Fruit fly (Drosophila melanogaster): Measurements from ENCODE around the gene Arglu1.

The Arglu1 gene

dm6 chr2L:9918020-9918959, 19.6 kb downstream of the Arglu1 start, which contains the start of the genes CG5885 and CG4598 (continued):
- TF ChIP-seq CG13296 (GFP tag; optimal IDR thresholded peaks at IDR 0.05) (peak; percentile 55), croc (GFP tag; conservative IDR thresholded peaks at IDR 0.05) (0 out of 3 replicates have a peak, but pooled peaks have one; percentile 25), bowl (GFP tag; IDR thresholded peaks at IDR 0.05) (no peak), lab (GFP tag; optimal IDR thresholded peaks at IDR 0.05) (peak; percentile 40), CG15073 (GFP tag; optimal IDR thresholded peaks at IDR 0.05) (no peak), CG1832 (GFP tag; optimal IDR thresholded peaks at IDR 0.05) (no peak), Asciz (GFP tag; optimal IDR thresholded peaks at IDR 0.05) (peak; percentile 31), pita (GFP tag; optimal IDR thresholded peaks at IDR 0.05) (no peak), B-H2 (GFP tag; optimal IDR thresholded peaks at IDR 0.05) (peak; percentile 50), CG17829 (tag; optimal IDR thresholded peaks at IDR 0.05) (peak; percentile 56), br (optimal IDR thresholded peaks at IDR 0.05) (no peak), CG17361 (GFP tag; IDR thresholded peaks at IDR 0.05) (peak; percentile 77), twi (tag; optimal IDR thresholded peaks at IDR 0.05) (peak; percentile 35), Blimp-1 (GFP tag; optimal IDR thresholded peaks at IDR 0.05) (peak; percentile 46), fd96Cb (tag; optimal IDR thresholded peaks at IDR 0.05) (peak; percentile 48), D19A (tag; optimal IDR thresholded peaks at IDR 0.05) (peak; percentile 99), stc (GFP tag; IDR thresholded peaks at IDR 0.05) (peak; percentile 51), ara (GFP tag; IDR thresholded peaks at IDR 0.05) (peak; percentile 35; the same call in 1 of the 2 replicates), sna (GFP tag; IDR thresholded peaks at IDR 0.05; ENCODE audit: partially characterized antibody) (no peak), Ravus (GFP tag; IDR thresholded peaks at IDR 0.05) (peak; percentile 31), Vsx1 (GFP tag; optimal IDR thresholded peaks at IDR 0.05) (no peak), CG12155 (GFP tag; optimal IDR thresholded peaks at IDR 0.05) (peak; percentile 69), slp2 (GFP tag; optimal IDR thresholded peaks at IDR 0.05) (no peak), CG4360 (GFP tag; IDR thresholded peaks at IDR 0.05) (no peak), Nf-YB (GFP tag; optimal IDR thresholded peaks at IDR 0.05) (peak; percentile 42), lmd (GFP tag; IDR thresholded peaks at IDR 0.05) (peak; percentile 60; the same call in 1 of the 2 replicates), CG30020 (tag; optimal IDR thresholded peaks at IDR 0.05) (peak; percentile 54), Antp (GFP tag; optimal IDR thresholded peaks at IDR 0.05) (peak; percentile 59), Hmx (GFP tag; optimal IDR thresholded peaks at IDR 0.05) (peak; percentile 7), cad (GFP tag; optimal IDR thresholded peaks at IDR 0.05) (no peak), nmo (GFP tag; optimal IDR thresholded peaks at IDR 0.05) (peak; percentile 61), CG13424 (tag; optimal IDR thresholded peaks at IDR 0.05) (peak; percentile 78), CG10267 (tag; optimal IDR thresholded peaks at IDR 0.05) (peak; percentile 71), CG18262 (tag; optimal IDR thresholded peaks at IDR 0.05) (peak; percentile 70), Stat92E (GFP tag; optimal IDR thresholded peaks at IDR 0.05) (peak in 1 of 3 experiments; percentile 52), odd (GFP tag; optimal IDR thresholded peaks at IDR 0.05) (peak; percentile 56), ATbp (GFP tag; optimal IDR thresholded peaks at IDR 0.05) (peak; percentile 55), BEAF-32 (GFP tag; optimal IDR thresholded peaks at IDR 0.05) (peak; percentile 82), psq (GFP tag; optimal IDR thresholded peaks at IDR 0.05) (peak; percentile 42), ac (GFP tag; optimal IDR thresholded peaks at IDR 0.05) (no peak), CG17568 (GFP tag; optimal IDR thresholded peaks at IDR 0.05) (no peak), CG16813 (GFP tag; IDR thresholded peaks at IDR 0.05; ENCODE audit: partially characterized antibody) (peak; percentile 83), gem (tag; optimal IDR thresholded peaks at IDR 0.05) (peak; percentile 87), Meics (GFP tag; optimal IDR thresholded peaks at IDR 0.05) (peak; percentile 56), cg (GFP tag; optimal IDR thresholded peaks at IDR 0.05) (no peak), nerfin-1 (tag; optimal IDR thresholded peaks at IDR 0.05) (peak; percentile 27), CG4328 (GFP tag; optimal IDR thresholded peaks at IDR 0.05) (peak; percentile 50)
